Fruit fly (Drosophila melanogaster) whole organism, pupa: ENCODE results near the gene Dhdds.

Experiments used
- CG34367 ChIP-seq: fragments of 200-800 bp; sonication (Bioruptor generic); optimal IDR thresholded peaks from 2 replicates; lab custom pipeline; 2018; ENCODE audit warnings: missing biosample characterization, mild to moderate bottlenecking, missing genetic modification characterization
- CG9948 ChIP-seq: fragments of 200-800 bp; sonication (Bioruptor generic); optimal IDR thresholded peaks from 2 replicates; lab custom pipeline; 2018; ENCODE audit warnings: missing biosample characterization, mild to moderate bottlenecking, missing genetic modification characterization, moderate library complexity
- rn ChIP-seq: fragments of 200-800 bp; sonication (Bioruptor generic); IDR thresholded peaks from 2 replicates; pipeline ENCODE4 v1.3.6; 2022; ENCODE audit warnings: missing biosample characterization, missing genetic modification characterization

- TF ChIP-seq rn (GFP tag; lab: Robert Waterston, UW): no peak
- no peak for TF ChIP-seq CG9948 (tag; lab: Kevin White, UChicago)
- no peak for TF ChIP-seq CG34367 (tag; lab: Kevin White, UChicago)
Observed at dm6 chrX:7976976-7977834, 44.1 kb upstream of the Dhdds start.
